Worm (Caenorhabditis elegans) whole organism, L1 larva: ENCODE data around the gene F36H9.4.

Experiments
- aly-2 ChIP-seq: fragments of 150-350 bp; optimal IDR thresholded peaks from 2 replicates; lab custom pipeline; 2014; ENCODE audit warnings: missing biosample characterization, missing genetic modification characterization
- lin-15B ChIP-seq: fragments of 150-350 bp; sonication (generic microtip); optimal IDR thresholded peaks from 3 replicates; lab custom pipeline; 2014; ENCODE audit warnings: missing biosample characterization, missing genetic modification characterization
- mdl-1 ChIP-seq, 2 experiments: fragments of 150-350 bp; optimal IDR thresholded peaks; 2 replicates each; lab custom pipeline; 2014 to 2017; ENCODE audit warnings: missing biosample characterization in 2 of 2, missing genetic modification characterization in 2 of 2, inconsistent platforms in 1 of 2
- nhr-77 ChIP-seq: fragments of 150-350 bp; optimal IDR thresholded peaks from 2 replicates; lab custom pipeline; 2014; ENCODE audit warnings: missing biosample characterization, missing genetic modification characterization
- nhr-90 ChIP-seq: sonication (generic microtip); optimal IDR thresholded peaks from 2 replicates; lab custom pipeline; 2016; ENCODE audit warnings: mild to moderate bottlenecking, missing genetic modification characterization, missing compliant biosample characterization; ENCODE audit not compliant: poor library complexity
- snpc-4 ChIP-seq: fragments of 150-350 bp; optimal IDR thresholded peaks from 2 replicates; lab custom pipeline; 2014; ENCODE audit warnings: missing biosample characterization, missing genetic modification characterization
- unc-62 ChIP-seq: fragments of 150-350 bp; optimal IDR thresholded peaks from 2 replicates; lab custom pipeline; 2014; ENCODE audit warnings: missing biosample characterization, missing genetic modification reagents, missing genetic modification characterization

DNA sequence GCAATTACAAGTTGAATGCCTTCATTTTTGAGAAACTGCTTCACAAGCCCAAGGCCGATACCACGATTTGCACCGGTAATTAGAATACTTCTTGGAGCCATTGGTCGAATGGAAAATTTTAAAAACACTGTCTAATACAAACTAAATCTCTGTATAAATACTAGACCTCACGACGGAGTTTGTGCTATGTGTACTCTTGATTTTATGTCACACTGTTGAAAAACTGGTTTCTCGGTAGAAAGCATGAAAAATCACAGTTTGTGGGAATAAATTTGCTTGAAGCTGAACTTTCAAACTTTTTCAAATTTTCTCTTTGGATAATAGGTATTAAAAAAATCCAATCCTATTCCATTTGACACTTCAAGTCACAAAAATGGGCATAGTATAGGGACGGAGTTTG lies 23.4 kb downstream of the F36H9.4 start, which contains the start of gene ZK697.14:
- TF ChIP-seq snpc-4 = no peak
- no peak for TF ChIP-seq unc-62 (GFP tag; lab: Kevin White, UChicago)
- no peak for TF ChIP-seq lin-15B
- TF ChIP-seq mdl-1 (tag; optimal IDR thresholded peaks at IDR 0.05; lab: Kevin White, UChicago) = no peak
- no peak for TF ChIP-seq nhr-77 (tag; lab: Kevin White, UChicago)
- TF ChIP-seq aly-2 (tag; lab: Kevin White, UChicago) = no peak
- no peak for TF ChIP-seq nhr-90 (tag; lab: Kevin White, UChicago)
